Worm (Caenorhabditis elegans): ENCODE measurements around the gene sec-15.
A peak's percentile ranks its signal among the peaks of the same experiment; 100 is the strongest.

The sec-15 gene

ce11 chrX:8818438-8818837 lies 17.1 kb downstream of the sec-15 start (continued):
- peak; percentile 62; the same call in 1 of the 2 replicates for TF ChIP-seq D1046.2 (GFP tag; IDR thresholded peaks at IDR 0.05)
- TF ChIP-seq Y48G9A.11 (GFP tag; IDR thresholded peaks at IDR 0.05): 0 out of 2 replicates have a peak, but pooled peaks have one; percentile 19
- peak; percentile 26; the same call in 1 of the 2 replicates for TF ChIP-seq madf-9 (GFP tag; conservative IDR thresholded peaks at IDR 0.05)
- TF ChIP-seq egl-43 (GFP tag; IDR thresholded peaks at IDR 0.05): peak; percentile 76
- peak; percentile 43; the same call in 1 of the 2 replicates for TF ChIP-seq vab-7 (GFP tag; IDR thresholded peaks at IDR 0.05)

ce11 chrX:8817929-8818328 lies 17.6 kb downstream of the sec-15 start:
- TF ChIP-seq ZK337.2 (GFP tag; IDR thresholded peaks at IDR 0.05) (no peak), dve-1 (tag; optimal IDR thresholded peaks at IDR 0.05; ENCODE audit: insufficient read depth) (peak; percentile 57), nhr-77 (tag; optimal IDR thresholded peaks at IDR 0.05) (peak; percentile 27), daf-16 (GFP tag; optimal IDR thresholded peaks at IDR 0.05) (no peak), daf-16 (tag; optimal IDR thresholded peaks at IDR 0.05) (peak; percentile 53), F44E2.7 (GFP tag; IDR thresholded peaks at IDR 0.05) (peak; percentile 89; the same call in 1 of the 2 replicates), mxl-2 (GFP tag; conservative IDR thresholded peaks at IDR 0.05) (peak; percentile 34; the same call in 1 of the 2 replicates), tra-1 (GFP tag; IDR thresholded peaks at IDR 0.05) (peak; percentile 66; the same call in 1 of the 2 replicates), hlh-11 (tag; optimal IDR thresholded peaks at IDR 0.05) (peak; percentile 12), ceh-44 (GFP tag; IDR thresholded peaks at IDR 0.05) (0 out of 2 replicates have a peak, but pooled peaks have one; percentile 10), dmd-6 (GFP tag; IDR thresholded peaks at IDR 0.05) (peak; percentile 47), nhr-28 (tag; optimal IDR thresholded peaks at IDR 0.05) (peak; percentile 23), lsy-2 (tag; optimal IDR thresholded peaks at IDR 0.05) (no peak), nhr-48 (tag; optimal IDR thresholded peaks at IDR 0.05) (no peak), cey-2 (tag; optimal IDR thresholded peaks at IDR 0.05; ENCODE audit: borderline replicate concordance, insufficient read depth) (no peak), daf-8 (GFP tag; IDR thresholded peaks at IDR 0.05) (no peak), F10B5.3 (tag; optimal IDR thresholded peaks at IDR 0.05) (no peak), mes-2 (tag; optimal IDR thresholded peaks at IDR 0.05; ENCODE audit: poor library complexity, severe bottlenecking) (peak; percentile 60), saeg-2 (GFP tag; IDR thresholded peaks at IDR 0.05) (no peak), lin-1 (GFP tag; IDR thresholded peaks at IDR 0.05) (peak; percentile 35; the same call in 1 of the 2 replicates), madf-9 (GFP tag; conservative IDR thresholded peaks at IDR 0.05) (peak; percentile 37; the same call in 1 of the 2 replicates), ztf-11 (tag; optimal IDR thresholded peaks at IDR 0.05) (no peak), nhr-6 (tag; optimal IDR thresholded peaks at IDR 0.05) (peak; percentile 6), vab-7 (GFP tag; IDR thresholded peaks at IDR 0.05) (peak; percentile 61; the same call in 1 of the 2 replicates), zfp-3 (GFP tag; conservative IDR thresholded peaks at IDR 0.05) (peak; percentile 45; the same call in 1 of the 2 replicates), lin-38 (GFP tag; IDR thresholded peaks at IDR 0.05) (peak; percentile 34; the same call in 1 of the 2 replicates), nhr-41 (GFP tag; IDR thresholded peaks at IDR 0.05) (peak; percentile 72), lin-13 (GFP tag; optimal IDR thresholded peaks at IDR 0.05) (no peak), mep-1 (tag; optimal IDR thresholded peaks at IDR 0.05) (peak; percentile 23), lim-7 (GFP tag; IDR thresholded peaks at IDR 0.05) (peak; percentile 82), nhr-11 (tag; optimal IDR thresholded peaks at IDR 0.05) (no peak), php-3 (GFP tag; IDR thresholded peaks at IDR 0.05) (0 out of 2 replicates have a peak, but pooled peaks have one; percentile 41), egl-43 (GFP tag; IDR thresholded peaks at IDR 0.05) (peak; percentile 78), ama-1 (optimal IDR thresholded peaks at IDR 0.05) (no peak), snpc-4 (tag; optimal IDR thresholded peaks at IDR 0.05) (no peak), Y48G9A.11 (GFP tag; IDR thresholded peaks at IDR 0.05) (0 out of 2 replicates have a peak, but pooled peaks have one; percentile 11), set-16 (GFP tag; IDR thresholded peaks at IDR 0.05) (no peak), pha-4 (GFP tag; IDR thresholded peaks at IDR 0.05) (peak; percentile 68; the same call in 1 of the 2 replicates), pha-4 (tag; optimal IDR thresholded peaks at IDR 0.05) (no peak), dmd-8 (GFP tag; IDR thresholded peaks at IDR 0.05) (peak; percentile 72; the same call in 1 of the 2 replicates), gei-8 (GFP tag; optimal IDR thresholded peaks at IDR 0.05) (peak; percentile 23), arid-1 (GFP tag; conservative IDR thresholded peaks at IDR 0.05) (peak; percentile 71; the same call in 1 of the 2 replicates), Y105C5A.15 (GFP tag; IDR thresholded peaks at IDR 0.05) (peak; percentile 81; the same call in 1 of the 2 replicates), daf-19 (GFP tag; conservative IDR thresholded peaks at IDR 0.05) (0 out of 2 replicates have a peak, but pooled peaks have one; percentile 45), nhr-102 (tag; optimal IDR thresholded peaks at IDR 0.05) (no peak)
